Comparison of ENCODE assay signal across 1 worm cellular context in genomic region chrIII:4998111-4998859, ce11.
TF ChIP-seq lines count a peak whose summit lies in the region.

TSS of gene tmem-131 (minus strand) at chrIII:4998161.

TF ChIP-seq in whole organism, L1 larva, 84 proteins besides CTCF, POLR2A, EP300 and RAD21 (continued from another document):
- TF ChIP-seq lin-35 (GFP tag; optimal IDR thresholded peaks at IDR 0.05; lab: Kevin White, UChicago): peak; percentile 8 to 46
- no peak for TF ChIP-seq dsc-1 (tag; optimal IDR thresholded peaks at IDR 0.05; lab: Kevin White, UChicago)
- no peak for TF ChIP-seq mab-9 (GFP tag; IDR thresholded peaks at IDR 0.05; lab: Robert Waterston, UW)
- no peak for TF ChIP-seq sox-4 (tag; optimal IDR thresholded peaks at IDR 0.05; lab: Kevin White, UChicago)
- peak; percentile 77 for TF ChIP-seq xbp-1 (tag; optimal IDR thresholded peaks at IDR 0.05; lab: Kevin White, UChicago)
- peak; percentile 67 for TF ChIP-seq lin-14 (GFP tag; optimal IDR thresholded peaks at IDR 0.05; lab: Kevin White, UChicago)
- 0 out of 2 replicates have a peak, but pooled peaks have one; percentile 5 for TF ChIP-seq nhr-19 (GFP tag; conservative IDR thresholded peaks at IDR 0.05; lab: Robert Waterston, UW)
- TF ChIP-seq ama-1 (optimal IDR thresholded peaks at IDR 0.05; lab: Kevin White, UChicago): no peak
- no peak for TF ChIP-seq hlh-17 (GFP tag; optimal IDR thresholded peaks at IDR 0.05; lab: Kevin White, UChicago; ENCODE audit: borderline replicate concordance)
- peak; percentile 94 for TF ChIP-seq blmp-1 (tag; optimal IDR thresholded peaks at IDR 0.05; lab: Kevin White, UChicago)
- TF ChIP-seq C04F5.9 (tag; optimal IDR thresholded peaks at IDR 0.05; lab: Kevin White, UChicago): no peak
- no peak for TF ChIP-seq egl-13 (tag; optimal IDR thresholded peaks at IDR 0.05; lab: Kevin White, UChicago)
- peak; percentile 59 for TF ChIP-seq mep-1 (tag; optimal IDR thresholded peaks at IDR 0.05; lab: Kevin White, UChicago)
- peak; percentile 50 for TF ChIP-seq nhr-71 (tag; optimal IDR thresholded peaks at IDR 0.05; lab: Kevin White, UChicago)
- TF ChIP-seq nhr-20 (tag; optimal IDR thresholded peaks at IDR 0.05; lab: Kevin White, UChicago): peak; percentile 44
- no peak for TF ChIP-seq nhr-28 (tag; optimal IDR thresholded peaks at IDR 0.05; lab: Kevin White, UChicago)
- no peak for TF ChIP-seq unc-62 (GFP tag; optimal IDR thresholded peaks at IDR 0.05; lab: Kevin White, UChicago)
- TF ChIP-seq nhr-76 (tag; optimal IDR thresholded peaks at IDR 0.05; lab: Kevin White, UChicago): no peak
- peak; percentile 4 for TF ChIP-seq tbx-2 (tag; optimal IDR thresholded peaks at IDR 0.05; lab: Kevin White, UChicago)
- no peak for TF ChIP-seq fkh-4 (tag; optimal IDR thresholded peaks at IDR 0.05; lab: Kevin White, UChicago; ENCODE audit: borderline replicate concordance)
